Fruit fly (Drosophila melanogaster) whole organism, embryonic: ENCODE results near the gene yellow-g.

ENCODE experiments used
- Bgb ChIP-seq: fragments of 200-800 bp; sonication (Bioruptor generic); IDR thresholded peaks from 2 replicates; pipeline ENCODE4 v1.3.6; 2022; ENCODE audit warnings: missing biosample characterization, missing genetic modification characterization; ENCODE audit not compliant: partially characterized antibody
- CG1024 ChIP-seq: fragments of 200-800 bp; sonication (Bioruptor generic); IDR thresholded peaks from 2 replicates; pipeline ENCODE4 v1.3.6; 2022; ENCODE audit warnings: missing biosample characterization, missing genetic modification characterization
- CG11085 ChIP-seq: fragments of 200-800 bp; sonication (Bioruptor generic); IDR thresholded peaks from 2 replicates; pipeline ENCODE4 v1.3.6; 2022; ENCODE audit warnings: missing biosample characterization, missing genetic modification characterization
- CG11247 ChIP-seq: fragments of 200-800 bp; sonication (Bioruptor generic); IDR thresholded peaks from 2 replicates; pipeline ENCODE4 v1.3.6; 2022; ENCODE audit warnings: missing biosample characterization, missing genetic modification characterization
- CG12071 ChIP-seq: fragments of 200-800 bp; sonication (Bioruptor generic); optimal IDR thresholded peaks from 3 replicates; lab custom pipeline; 2018; ENCODE audit warnings: missing biosample characterization, mild to moderate bottlenecking, missing genetic modification characterization
- CG12942 ChIP-seq: fragments of 200-800 bp; sonication (Bioruptor generic); optimal IDR thresholded peaks from 3 replicates; lab custom pipeline; 2016; ENCODE audit warnings: missing biosample characterization, missing genetic modification characterization
- CG13624 ChIP-seq: fragments of 200-800 bp; sonication (Bioruptor generic); optimal IDR thresholded peaks from 2 replicates; lab custom pipeline; 2016; ENCODE audit warnings: missing biosample characterization, missing genetic modification characterization
- CG14667 ChIP-seq: fragments of 200-800 bp; sonication (Bioruptor generic); IDR thresholded peaks from 2 replicates; pipeline ENCODE4 v1.3.6; 2022; ENCODE audit warnings: missing biosample characterization, missing genetic modification characterization
- CG15269 ChIP-seq: fragments of 200-800 bp; sonication (Bioruptor generic); optimal IDR thresholded peaks from 2 replicates; lab custom pipeline; 2018; ENCODE audit warnings: missing biosample characterization, mild to moderate bottlenecking, missing genetic modification characterization, moderate library complexity
- CG18476 ChIP-seq: fragments of 200-800 bp; sonication (Bioruptor generic); optimal IDR thresholded peaks from 2 replicates; lab custom pipeline; 2016; ENCODE audit warnings: missing biosample characterization, mild to moderate bottlenecking, missing genetic modification characterization
- CG2116 ChIP-seq: fragments of 200-800 bp; sonication (Bioruptor generic); optimal IDR thresholded peaks from 3 replicates; lab custom pipeline; 2018; ENCODE audit warnings: missing biosample characterization, mild to moderate bottlenecking, missing genetic modification characterization
- CG2202 ChIP-seq: fragments of 200-800 bp; sonication (Bioruptor generic); optimal IDR thresholded peaks from 2 replicates; lab custom pipeline; 2018; ENCODE audit warnings: missing biosample characterization, mild to moderate bottlenecking, missing genetic modification characterization
- CG2678 ChIP-seq: fragments of 200-800 bp; sonication (Bioruptor generic); optimal IDR thresholded peaks from 3 replicates; lab custom pipeline; 2019; ENCODE audit warnings: missing biosample characterization, mild to moderate bottlenecking, missing genetic modification characterization, moderate library complexity
- CG30020 ChIP-seq: fragments of 200-800 bp; optimal IDR thresholded peaks from 2 replicates; lab custom pipeline; 2019; ENCODE audit warnings: missing biosample characterization, mild to moderate bottlenecking, missing genetic modification characterization, moderate library complexity
- CG31224 ChIP-seq: fragments of 200-800 bp; sonication (Bioruptor generic); IDR thresholded peaks from 2 replicates; pipeline ENCODE4 v1.3.6; 2022; ENCODE audit warnings: missing biosample characterization, missing genetic modification characterization
- CG31441 ChIP-seq: fragments of 200-800 bp; sonication (Bioruptor generic); IDR thresholded peaks from 2 replicates; pipeline ENCODE4 v1.3.6; 2022; ENCODE audit warnings: missing biosample characterization, missing genetic modification characterization
- CG34422 ChIP-seq: fragments of 200-800 bp; sonication (Bioruptor generic); IDR thresholded peaks from 3 replicates; pipeline ENCODE4 v1.3.6; 2022; ENCODE audit warnings: missing biosample characterization, missing genetic modification characterization
- CG3838 ChIP-seq: fragments of 200-800 bp; sonication (Bioruptor generic); optimal IDR thresholded peaks from 3 replicates; lab custom pipeline; 2016; ENCODE audit warnings: missing biosample characterization, missing genetic modification characterization
- CG4328 ChIP-seq: fragments of 200-800 bp; sonication (Bioruptor generic); optimal IDR thresholded peaks from 3 replicates; lab custom pipeline; 2017; ENCODE audit warnings: missing biosample characterization, missing genetic modification reagents, missing genetic modification characterization
- CG43689 ChIP-seq: fragments of 200-800 bp; sonication (Bioruptor generic); IDR thresholded peaks from 2 replicates; pipeline ENCODE4 v1.3.6; 2022; ENCODE audit warnings: missing biosample characterization, missing genetic modification characterization
- CG4424 ChIP-seq: fragments of 200-800 bp; sonication (Bioruptor generic); optimal IDR thresholded peaks from 3 replicates; lab custom pipeline; 2016; ENCODE audit warnings: missing biosample characterization, missing genetic modification characterization
- CG6813 ChIP-seq: fragments of 200-800 bp; sonication (Bioruptor generic); optimal IDR thresholded peaks from 2 replicates; lab custom pipeline; 2017; ENCODE audit warnings: missing biosample characterization, missing genetic modification characterization, mild to moderate bottlenecking, moderate library complexity, missing genetic modification reagents
- CG8924 ChIP-seq: fragments of 200-800 bp; optimal IDR thresholded peaks from 3 replicates; lab custom pipeline; 2019; ENCODE audit warnings: missing biosample characterization, mild to moderate bottlenecking, missing genetic modification characterization, moderate library complexity
- CG9437 ChIP-seq: fragments of 200-800 bp; sonication (Bioruptor generic); optimal IDR thresholded peaks from 2 replicates; lab custom pipeline; 2018; ENCODE audit warnings: missing biosample characterization, mild to moderate bottlenecking, missing genetic modification characterization
- CG9609 ChIP-seq: fragments of 200-800 bp; sonication (Bioruptor generic); optimal IDR thresholded peaks from 3 replicates; lab custom pipeline; 2016; ENCODE audit warnings: missing biosample characterization, missing genetic modification characterization
- CG9876 ChIP-seq: fragments of 200-800 bp; sonication (Bioruptor generic); optimal IDR thresholded peaks from 2 replicates; lab custom pipeline; 2016; ENCODE audit warnings: missing biosample characterization, missing genetic modification characterization
- Dad ChIP-seq: fragments of 200-800 bp; sonication (Bioruptor generic); optimal IDR thresholded peaks from 3 replicates; lab custom pipeline; 2016; ENCODE audit warnings: missing biosample characterization, missing genetic modification characterization
- Dp ChIP-seq: fragments of 200-800 bp; sonication (Bioruptor generic); optimal IDR thresholded peaks from 2 replicates; lab custom pipeline; 2018; ENCODE audit warnings: missing biosample characterization, mild to moderate bottlenecking, missing genetic modification characterization, moderate library complexity
- Dref ChIP-seq: fragments of 200-800 bp; sonication (Bioruptor generic); IDR thresholded peaks from 2 replicates; pipeline ENCODE4 v1.3.6; 2022; ENCODE audit warnings: missing biosample characterization, missing genetic modification characterization
- E2f2 ChIP-seq: fragments of 200-800 bp; sonication (Bioruptor generic); IDR thresholded peaks from 2 replicates; pipeline ENCODE4 v1.3.6; 2022; ENCODE audit warnings: missing biosample characterization, missing genetic modification characterization
- ERR ChIP-seq: fragments of 200-800 bp; sonication (Bioruptor generic); optimal IDR thresholded peaks from 2 replicates; lab custom pipeline; 2016; ENCODE audit warnings: missing biosample characterization, missing genetic modification characterization
- Fer3 ChIP-seq: fragments of 200-800 bp; sonication (Bioruptor generic); optimal IDR thresholded peaks from 2 replicates; lab custom pipeline; 2018; ENCODE audit warnings: missing biosample characterization, mild to moderate bottlenecking, missing genetic modification characterization, moderate library complexity
- Mad ChIP-seq: fragments of 200-800 bp; sonication (Bioruptor generic); optimal IDR thresholded peaks from 2 replicates; lab custom pipeline; 2016; ENCODE audit warnings: missing biosample characterization, missing genetic modification characterization
- Rfx ChIP-seq: fragments of 200-800 bp; sonication (Bioruptor generic); IDR thresholded peaks from 2 replicates; pipeline ENCODE4 v1.3.6; 2022; ENCODE audit warnings: missing biosample characterization, missing genetic modification characterization
- Scr ChIP-seq: fragments of 200-800 bp; sonication (Bioruptor generic); IDR thresholded peaks from 2 replicates; pipeline ENCODE4 v1.3.6; 2022; ENCODE audit warnings: missing biosample characterization, missing genetic modification characterization; ENCODE audit not compliant: partially characterized antibody
- Side ChIP-seq: fragments of 200-800 bp; sonication (Bioruptor generic); optimal IDR thresholded peaks from 2 replicates; lab custom pipeline; 2016; ENCODE audit warnings: missing biosample characterization, missing genetic modification characterization
- Sox100B ChIP-seq: fragments of 200-800 bp; sonication (Bioruptor generic); optimal IDR thresholded peaks from 3 replicates; lab custom pipeline; 2018; ENCODE audit warnings: missing biosample characterization, mild to moderate bottlenecking, missing genetic modification characterization
- Trl ChIP-seq, 3 experiments: fragments of >200 bp in 2 of 3; fragments of 200-800 bp in 1 of 3; sonication (Bioruptor generic) in 1 of 3; optimal IDR thresholded peaks; 2 replicates in 1 of 3; 3 replicates in 2 of 3; lab custom pipeline; 2016 to 2017; ENCODE audit warnings: missing biosample characterization in 1 of 3, missing genetic modification characterization in 1 of 3
- bcd ChIP-seq: fragments of 200-800 bp; sonication (Bioruptor generic); optimal IDR thresholded peaks from 2 replicates; lab custom pipeline; 2017; ENCODE audit warnings: missing biosample characterization, mild to moderate bottlenecking, missing genetic modification characterization
- chif ChIP-seq, 2 experiments: fragments of 200-800 bp; sonication (Bioruptor generic); optimal IDR thresholded peaks; 3 replicates each; lab custom pipeline; 2016; ENCODE audit warnings: missing biosample characterization in 2 of 2, missing genetic modification characterization in 2 of 2
- dm ChIP-seq: fragments of 200-800 bp; sonication (Bioruptor generic); optimal IDR thresholded peaks from 3 replicates; lab custom pipeline; 2016; ENCODE audit warnings: missing biosample characterization, missing genetic modification characterization
- eve ChIP-seq, 2 experiments: fragments of >200 bp; optimal IDR thresholded peaks; 2 replicates each; lab custom pipeline; 2017; ENCODE audit warnings: missing biosample characterization in 2 of 2, missing genetic modification characterization in 2 of 2
- gsb ChIP-seq: fragments of 200-800 bp; sonication (Bioruptor generic); IDR thresholded peaks from 2 replicates; pipeline ENCODE4 v1.3.6; 2022; ENCODE audit warnings: missing biosample characterization, missing genetic modification characterization
- hbn ChIP-seq: fragments of 200-800 bp; sonication (Bioruptor generic); IDR thresholded peaks from 2 replicates; pipeline ENCODE4 v1.3.6; 2022; ENCODE audit warnings: missing biosample characterization, missing genetic modification characterization; ENCODE audit not compliant: partially characterized antibody
- ken ChIP-seq: fragments of 200-800 bp; sonication (Bioruptor generic); IDR thresholded peaks from 3 replicates; pipeline ENCODE4 v1.3.6; 2022; ENCODE audit warnings: missing biosample characterization, missing genetic modification characterization
- stwl ChIP-seq: fragments of 200-800 bp; sonication (Bioruptor generic); optimal IDR thresholded peaks from 3 replicates; lab custom pipeline; 2018; ENCODE audit warnings: missing biosample characterization, mild to moderate bottlenecking, missing genetic modification characterization, moderate library complexity
- tgo ChIP-seq: fragments of 200-800 bp; sonication (Bioruptor generic); IDR thresholded peaks from 3 replicates; pipeline ENCODE4 v1.3.6; 2022; ENCODE audit warnings: missing biosample characterization, missing genetic modification characterization
- toy ChIP-seq: fragments of 200-800 bp; sonication (Bioruptor generic); IDR thresholded peaks from 2 replicates; pipeline ENCODE4 v1.3.6; 2022; ENCODE audit warnings: missing biosample characterization, missing genetic modification characterization
- wdn ChIP-seq: fragments of 200-800 bp; sonication (Bioruptor generic); IDR thresholded peaks from 2 replicates; pipeline ENCODE4 v1.3.6; 2022; ENCODE audit warnings: missing biosample characterization, missing genetic modification characterization

The yellow-g gene

dm6 chr3L:2265692-2266444, 6.7 kb downstream of the yellow-g start, which contains the start of the genes ecd and CG13806 (continued):
- peak; percentile 26 for TF ChIP-seq CG9876 (GFP tag; lab: Kevin White, UChicago)
- peak; percentile 25 for TF ChIP-seq Dad (GFP tag; lab: Kevin White, UChicago)
- no peak for TF ChIP-seq Sox100B (GFP tag; lab: Kevin White, UChicago)
- TF ChIP-seq wdn (GFP tag; lab: Robert Waterston, UW), result peak; percentile 44; the same call in 1 of the 2 replicates
- no peak for TF ChIP-seq CG8924 (tag; lab: Kevin White, UChicago)
- TF ChIP-seq CG1024 (GFP tag; lab: Robert Waterston, UW), result no peak
- TF ChIP-seq CG12071, result no peak
- TF ChIP-seq CG9437 (GFP tag; lab: Kevin White, UChicago), result no peak
- peak; percentile 49 for TF ChIP-seq Dref (GFP tag; lab: Robert Waterston, UW)
- TF ChIP-seq CG31224, result no peak
- TF ChIP-seq Rfx (GFP tag; lab: Robert Waterston, UW), result peak; percentile 84
- peak; percentile 51; the same call in 1 of the 2 replicates for TF ChIP-seq CG11247 (GFP tag; lab: Robert Waterston, UW)
- TF ChIP-seq CG2202 (tag; lab: Kevin White, UChicago), result no peak
- no peak for TF ChIP-seq CG6813 (GFP tag; lab: Kevin White, UChicago)
- TF ChIP-seq Scr (GFP tag; lab: Robert Waterston, UW), result peak; percentile 91
- no peak for TF ChIP-seq CG4328 (GFP tag; lab: Kevin White, UChicago)
- TF ChIP-seq Side (GFP tag; lab: Kevin White, UChicago), result peak; percentile 17
- TF ChIP-seq Trl (optimal IDR thresholded peaks at IDR 0.05; lab: Kevin White, UChicago), result no peak
- TF ChIP-seq Trl (GFP tag; optimal IDR thresholded peaks at IDR 0.05; lab: Kevin White, UChicago), result peak; percentile 51
- TF ChIP-seq CG15269 (tag; lab: Kevin White, UChicago), result no peak
- TF ChIP-seq E2f2, result peak; percentile 49
- peak; percentile 25 for TF ChIP-seq ERR
- peak; percentile 57 for TF ChIP-seq CG30020 (tag; lab: Kevin White, UChicago)
- no peak for TF ChIP-seq Fer3 (tag; lab: Kevin White, UChicago)
- TF ChIP-seq Mad (GFP tag; lab: Kevin White, UChicago), result peak; percentile 21
- no peak for TF ChIP-seq gsb (GFP tag; lab: Robert Waterston, UW)
- TF ChIP-seq CG3838 (GFP tag; lab: Kevin White, UChicago), result no peak
- no peak for TF ChIP-seq toy (GFP tag; lab: Robert Waterston, UW)
- TF ChIP-seq CG12942 (GFP tag; lab: Kevin White, UChicago), result peak; percentile 27
- no peak for TF ChIP-seq tgo (GFP tag; lab: Robert Waterston, UW)
- peak; percentile 74 for TF ChIP-seq stwl
- TF ChIP-seq CG43689, result no peak
- peak; percentile 59 for TF ChIP-seq dm (GFP tag; lab: Kevin White, UChicago)
- TF ChIP-seq CG4424 (GFP tag; lab: Kevin White, UChicago), result peak; percentile 57
- peak; percentile 51 for TF ChIP-seq CG9609 (GFP tag; lab: Kevin White, UChicago)
- TF ChIP-seq Dp (GFP tag; lab: Kevin White, UChicago), result peak; percentile 30
- TF ChIP-seq CG2678 (tag; lab: Kevin White, UChicago), result no peak
- peak; percentile 36 for TF ChIP-seq bcd
- TF ChIP-seq CG18476 (GFP tag; lab: Kevin White, UChicago), result no peak
- peak; percentile 34; the same call in 1 of the 2 replicates for TF ChIP-seq CG31441
- TF ChIP-seq CG14667 (GFP tag; lab: Robert Waterston, UW), result 0 out of 2 replicates have a peak, but pooled peaks have one; percentile 25
- TF ChIP-seq CG11085 (GFP tag; lab: Robert Waterston, UW), result no peak
- TF ChIP-seq Bgb, result peak; percentile 98
- peak; percentile 49 for TF ChIP-seq CG2116 (GFP tag; lab: Kevin White, UChicago)
- TF ChIP-seq CG13624 (GFP tag; lab: Kevin White, UChicago), result peak; percentile 65
- no peak for TF ChIP-seq eve (GFP tag; optimal IDR thresholded peaks at IDR 0.05; lab: Kevin White, UChicago)
- TF ChIP-seq chif (GFP tag; optimal IDR thresholded peaks at IDR 0.05; lab: Kevin White, UChicago), result peak in 1 of 2 experiments; percentile 50
- TF ChIP-seq hbn (GFP tag; lab: Robert Waterston, UW), result peak; percentile 87
- TF ChIP-seq ken (GFP tag; lab: Robert Waterston, UW), result peak; percentile 67
- peak; percentile 45; the same call in 2 of the 3 replicates for TF ChIP-seq CG34422 (GFP tag; lab: Robert Waterston, UW)
